Worm (Caenorhabditis elegans) whole organism, early embryonic: Measurements from ENCODE around the gene ZK662.5.
A peak's percentile ranks its signal among the peaks of the same experiment; 100 is the strongest.

Experiments
- B0310.2 ChIP-seq: sonication (generic microtip); optimal IDR thresholded peaks from 2 replicates; lab custom pipeline; 2016; ENCODE audit warnings: mild to moderate bottlenecking, missing genetic modification characterization, missing compliant biosample characterization
- F13C5.2 ChIP-seq: sonication (generic microtip); optimal IDR thresholded peaks from 2 replicates; lab custom pipeline; 2017; ENCODE audit warnings: mild to moderate bottlenecking, missing genetic modification characterization, inconsistent platforms, missing compliant biosample characterization
- aly-1 ChIP-seq: sonication (generic microtip); optimal IDR thresholded peaks from 2 replicates; lab custom pipeline; 2016; ENCODE audit warnings: missing genetic modification characterization, missing compliant biosample characterization
- ama-1 ChIP-seq: fragments of 150-350 bp; optimal IDR thresholded peaks from 2 replicates; lab custom pipeline; 2014
- ceh-13 ChIP-seq: fragments of 200-800 bp; sonication (Bioruptor generic); optimal IDR thresholded peaks from 2 replicates; lab custom pipeline; 2018; ENCODE audit warnings: mild to moderate bottlenecking, missing genetic modification characterization, missing compliant biosample characterization
- ceh-36 ChIP-seq: sonication (generic microtip); optimal IDR thresholded peaks from 2 replicates; lab custom pipeline; 2016; ENCODE audit warnings: missing genetic modification characterization, inconsistent platforms, missing compliant biosample characterization
- ets-7 ChIP-seq: sonication (generic microtip); optimal IDR thresholded peaks from 2 replicates; lab custom pipeline; 2016; ENCODE audit warnings: missing genotype, missing genetic modification characterization, missing compliant biosample characterization
- flt-1 ChIP-seq: fragments of 200-800 bp; sonication (Bioruptor generic); IDR thresholded peaks from 2 replicates; pipeline ENCODE4 v1.3.6; 2022; ENCODE audit warnings: missing genetic modification characterization, missing compliant biosample characterization
- hmbx-1 ChIP-seq: sonication (generic microtip); optimal IDR thresholded peaks from 2 replicates; lab custom pipeline; 2016; ENCODE audit warnings: mild to moderate bottlenecking, missing genetic modification characterization, missing compliant biosample characterization
- hmg-4 ChIP-seq: fragments of 200-800 bp; sonication (Bioruptor generic); optimal IDR thresholded peaks from 2 replicates; lab custom pipeline; 2018; ENCODE audit warnings: mild to moderate bottlenecking, missing genetic modification characterization, missing compliant biosample characterization
- hnd-1 ChIP-seq: sonication (generic microtip); optimal IDR thresholded peaks from 2 replicates; lab custom pipeline; 2016; ENCODE audit warnings: missing genetic modification characterization, missing compliant biosample characterization
- pes-1 ChIP-seq: fragments of 200-800 bp; sonication (Bioruptor generic); IDR thresholded peaks from 2 replicates; pipeline ENCODE4 v1.3.6; 2022; ENCODE audit warnings: missing genetic modification reagents, missing genetic modification characterization, missing compliant biosample characterization
- scrt-1 ChIP-seq: fragments of 200-800 bp; sonication (Bioruptor generic); IDR thresholded peaks from 2 replicates; pipeline ENCODE4 v1.3.6; 2022; ENCODE audit warnings: missing genetic modification characterization, missing compliant biosample characterization
- sea-1 ChIP-seq: fragments of 200-800 bp; sonication (Bioruptor generic); conservative IDR thresholded peaks from 2 replicates; pipeline ENCODE4 v1.3.6; 2022; ENCODE audit warnings: missing genetic modification characterization, missing compliant biosample characterization
- tbx-11 ChIP-seq: fragments of 200-800 bp; sonication (Bioruptor generic); IDR thresholded peaks from 2 replicates; pipeline ENCODE4 v1.3.6; 2022; ENCODE audit warnings: missing genetic modification characterization, missing compliant biosample characterization
- tbx-37 ChIP-seq: fragments of 200-800 bp; sonication (Bioruptor generic); conservative IDR thresholded peaks from 2 replicates; pipeline ENCODE4 v1.3.6; 2022; ENCODE audit warnings: missing genetic modification reagents, missing genetic modification characterization, missing compliant biosample characterization
- tra-4 ChIP-seq: sonication (generic microtip); optimal IDR thresholded peaks from 2 replicates; lab custom pipeline; 2017; ENCODE audit warnings: missing genetic modification characterization, missing compliant biosample characterization

Gene ZK662.5

ce11 chrX:15724994-15725393 lies 3.5 kb downstream of the ZK662.5 start:
- no peak for TF ChIP-seq B0310.2 (tag; lab: Kevin White, UChicago)
- no peak for TF ChIP-seq ceh-13 (GFP tag; lab: Kevin White, UChicago)
- TF ChIP-seq ama-1 = no peak
- no peak for TF ChIP-seq scrt-1 (GFP tag; lab: Robert Waterston, UW)
- TF ChIP-seq ceh-36 (tag; lab: Kevin White, UChicago) = no peak
- TF ChIP-seq F13C5.2 (tag; lab: Kevin White, UChicago) = no peak
- no peak for TF ChIP-seq tbx-37 (GFP tag; lab: Robert Waterston, UW)
- TF ChIP-seq tbx-11 (GFP tag; lab: Robert Waterston, UW) = no peak
- TF ChIP-seq ets-7 (tag; lab: Kevin White, UChicago) = no peak
- TF ChIP-seq aly-1 (tag; lab: Kevin White, UChicago) = no peak
- no peak for TF ChIP-seq hnd-1 (tag; lab: Kevin White, UChicago)
- no peak for TF ChIP-seq flt-1 (GFP tag; lab: Robert Waterston, UW)
- no peak for TF ChIP-seq pes-1 (GFP tag; lab: Robert Waterston, UW)
- TF ChIP-seq tra-4 (tag; lab: Kevin White, UChicago) = no peak

ce11 chrX:15725566-15726173 lies 4.2 kb downstream of the ZK662.5 start, which contains the start of gene lin-15B:
Gene lin-15B, plus strand, starts transcription at chrX:15726123.
- TF ChIP-seq ets-7 (tag; lab: Kevin White, UChicago) (no peak), hmg-4 (peak; percentile 56)

ce11 chrX:15730342-15730741 lies 8.9 kb downstream of the ZK662.5 start:
- TF ChIP-seq hmg-4 (no peak), pes-1 (GFP tag; lab: Robert Waterston, UW) (no peak), flt-1 (GFP tag; lab: Robert Waterston, UW) (no peak), tbx-37 (GFP tag; lab: Robert Waterston, UW) (no peak), aly-1 (tag; lab: Kevin White, UChicago) (no peak), ceh-13 (GFP tag; lab: Kevin White, UChicago) (no peak), hmbx-1 (tag; lab: Kevin White, UChicago) (no peak), ets-7 (tag; lab: Kevin White, UChicago) (no peak)

- TF ChIP-seq pes-1 (GFP tag; lab: Robert Waterston, UW) (no peak), flt-1 (GFP tag; lab: Robert Waterston, UW) (no peak), ama-1 (no peak), hmg-4 (no peak), tbx-11 (GFP tag; lab: Robert Waterston, UW) (no peak), F13C5.2 (tag; lab: Kevin White, UChicago) (no peak), tbx-37 (GFP tag; lab: Robert Waterston, UW) (no peak), aly-1 (tag; lab: Kevin White, UChicago) (no peak), hnd-1 (tag; lab: Kevin White, UChicago) (no peak), tra-4 (tag; lab: Kevin White, UChicago) (no peak)
These were observed 10.2 kb downstream of the ZK662.5 start, which contains the start of gene lin-15A for ce11 chrX:15731668-15732067. Gene lin-15A, plus strand, starts transcription at chrX:15731968.

- TF ChIP-seq hmg-4 (no peak), tbx-37 (GFP tag; lab: Robert Waterston, UW) (no peak), F13C5.2 (tag; lab: Kevin White, UChicago) (peak; percentile 66), pes-1 (GFP tag; lab: Robert Waterston, UW) (no peak), hmbx-1 (tag; lab: Kevin White, UChicago) (no peak), ets-7 (tag; lab: Kevin White, UChicago) (no peak)
These were observed 15.0 kb downstream of the ZK662.5 start for ce11 chrX:15736419-15736818.

- 0 out of 2 replicates have a peak, but pooled peaks have one; percentile 25 for TF ChIP-seq sea-1 (GFP tag; lab: Robert Waterston, UW)
These were observed 17.1 kb downstream of the ZK662.5 start for ce11 chrX:15738432-15739003.

ce11 chrX:15740526-15740925 lies 19.1 kb downstream of the ZK662.5 start, which contains the start of gene srg-64:
Gene srg-64, minus strand, starts transcription at chrX:15740626.
- TF ChIP-seq aly-1 (tag; lab: Kevin White, UChicago) (no peak), pes-1 (GFP tag; lab: Robert Waterston, UW) (no peak), tra-4 (tag; lab: Kevin White, UChicago) (no peak), flt-1 (GFP tag; lab: Robert Waterston, UW) (no peak), tbx-11 (GFP tag; lab: Robert Waterston, UW) (no peak), hmg-4 (no peak), ets-7 (tag; lab: Kevin White, UChicago) (no peak), ama-1 (no peak), hnd-1 (tag; lab: Kevin White, UChicago) (no peak), hmbx-1 (tag; lab: Kevin White, UChicago) (no peak), B0310.2 (tag; lab: Kevin White, UChicago) (no peak), tbx-37 (GFP tag; lab: Robert Waterston, UW) (no peak), scrt-1 (GFP tag; lab: Robert Waterston, UW) (no peak), F13C5.2 (tag; lab: Kevin White, UChicago) (no peak), sea-1 (GFP tag; lab: Robert Waterston, UW) (no peak), ceh-36 (tag; lab: Kevin White, UChicago) (no peak), ceh-13 (GFP tag; lab: Kevin White, UChicago) (no peak)
